Fruit fly (Drosophila melanogaster) whole organism, prepupa: ENCODE results near the gene CG33268.

Source experiments
- CG10631 ChIP-seq: fragments of 200-800 bp; sonication (Bioruptor generic); optimal IDR thresholded peaks from 2 replicates; lab custom pipeline; 2016; ENCODE audit warnings: missing biosample characterization, missing genetic modification characterization
- CG10669 ChIP-seq: fragments of 200-800 bp; sonication (Bioruptor generic); optimal IDR thresholded peaks from 3 replicates; lab custom pipeline; 2018; ENCODE audit warnings: missing biosample characterization, mild to moderate bottlenecking, missing genetic modification characterization, moderate library complexity
- CG11294 ChIP-seq: fragments of 200-800 bp; sonication (Bioruptor generic); IDR thresholded peaks from 2 replicates; pipeline ENCODE4 v1.3.6; 2022; ENCODE audit warnings: missing biosample characterization, missing genetic modification characterization
- CG11762 ChIP-seq: fragments of 200-800 bp; sonication (Bioruptor generic); optimal IDR thresholded peaks from 3 replicates; lab custom pipeline; 2016; ENCODE audit warnings: missing biosample characterization, missing genetic modification characterization; ENCODE audit not compliant: insufficient read depth
- CG11902 ChIP-seq: fragments of 200-800 bp; sonication (Bioruptor generic); optimal IDR thresholded peaks from 3 replicates; lab custom pipeline; 2016; ENCODE audit warnings: missing biosample characterization, missing genetic modification characterization
- CG15336 ChIP-seq: fragments of 200-800 bp; sonication (Bioruptor generic); IDR thresholded peaks from 2 replicates; pipeline ENCODE4 v1.3.6; 2022; ENCODE audit warnings: missing biosample characterization, missing genetic modification characterization
- CG1621 ChIP-seq: fragments of 200-800 bp; sonication (Bioruptor generic); optimal IDR thresholded peaks from 3 replicates; lab custom pipeline; 2018; ENCODE audit warnings: missing biosample characterization, mild to moderate bottlenecking, missing genetic modification characterization
- CG3032 ChIP-seq: fragments of 200-800 bp; optimal IDR thresholded peaks from 2 replicates; lab custom pipeline; 2019; ENCODE audit warnings: missing biosample characterization, mild to moderate bottlenecking, missing genetic modification characterization, moderate library complexity
- CG31627 ChIP-seq: fragments of 200-800 bp; sonication (Bioruptor generic); optimal IDR thresholded peaks from 3 replicates; lab custom pipeline; 2016; ENCODE audit warnings: missing biosample characterization, missing genetic modification characterization
- CG32006 ChIP-seq: fragments of 200-800 bp; sonication (Bioruptor generic); optimal IDR thresholded peaks from 3 replicates; lab custom pipeline; 2017; ENCODE audit warnings: missing biosample characterization, mild to moderate bottlenecking, missing genetic modification characterization
- CG4318 ChIP-seq: fragments of 200-800 bp; sonication (Bioruptor generic); optimal IDR thresholded peaks from 3 replicates; lab custom pipeline; 2017; ENCODE audit warnings: missing biosample characterization, mild to moderate bottlenecking, missing genetic modification characterization
- CG6163 ChIP-seq: fragments of 200-800 bp; sonication (Bioruptor generic); IDR thresholded peaks from 3 replicates; pipeline ENCODE4 v1.3.6; 2022; ENCODE audit warnings: missing biosample characterization, missing genetic modification characterization
- CG6808 ChIP-seq: fragments of 200-800 bp; sonication (Bioruptor generic); optimal IDR thresholded peaks from 3 replicates; lab custom pipeline; 2017; ENCODE audit warnings: missing biosample characterization, missing genetic modification characterization, mild to moderate bottlenecking, moderate library complexity, missing genetic modification reagents
- CG6854 ChIP-seq: fragments of 200-800 bp; sonication (Bioruptor generic); optimal IDR thresholded peaks from 2 replicates; lab custom pipeline; 2017; ENCODE audit warnings: missing biosample characterization, mild to moderate bottlenecking, missing genetic modification characterization
- CG7368 ChIP-seq: fragments of 200-800 bp; sonication (Bioruptor generic); optimal IDR thresholded peaks from 3 replicates; lab custom pipeline; 2016; ENCODE audit warnings: missing biosample characterization, missing genetic modification characterization
- CG8119 ChIP-seq: fragments of 200-800 bp; sonication (Bioruptor generic); IDR thresholded peaks from 3 replicates; pipeline ENCODE4 v1.3.6; 2022; ENCODE audit warnings: missing biosample characterization, missing genetic modification characterization
- CG8632 ChIP-seq: fragments of 200-800 bp; sonication (Bioruptor generic); optimal IDR thresholded peaks from 3 replicates; lab custom pipeline; 2016; ENCODE audit warnings: missing biosample characterization, missing genetic modification characterization
- CG9139 ChIP-seq: fragments of 200-800 bp; sonication (Bioruptor generic); optimal IDR thresholded peaks from 3 replicates; lab custom pipeline; 2017; ENCODE audit warnings: missing biosample characterization, mild to moderate bottlenecking, missing genetic modification characterization
- Eip78C ChIP-seq: fragments of 200-800 bp; sonication (Bioruptor generic); peaks from one replicate; lab custom pipeline; 2016; ENCODE audit warnings: missing biosample characterization, missing genetic modification characterization
- Eip93F ChIP-seq: fragments of 200-800 bp; sonication (Bioruptor generic); optimal IDR thresholded peaks from 2 replicates; lab custom pipeline; 2016; ENCODE audit warnings: missing biosample characterization, mild to moderate bottlenecking, missing genetic modification characterization
- Ets21C ChIP-seq: fragments of 200-800 bp; sonication (Bioruptor generic); optimal IDR thresholded peaks from 3 replicates; lab custom pipeline; 2016; ENCODE audit warnings: missing biosample characterization, missing genetic modification characterization
- Ets96B ChIP-seq: fragments of 200-800 bp; optimal IDR thresholded peaks from 2 replicates; lab custom pipeline; 2019; ENCODE audit warnings: missing biosample characterization, mild to moderate bottlenecking, missing genetic modification characterization, moderate library complexity
- Gug ChIP-seq: fragments of 200-800 bp; sonication (Bioruptor generic); IDR thresholded peaks from 2 replicates; pipeline ENCODE4 v1.3.6; 2022; ENCODE audit warnings: missing biosample characterization, missing genetic modification characterization
- Hr38 ChIP-seq: sonication (Bioruptor generic); optimal IDR thresholded peaks from 2 replicates; lab custom pipeline; 2016; ENCODE audit warnings: missing biosample characterization, missing genetic modification characterization
- Hr39 ChIP-seq: fragments of 200-800 bp; sonication (Bioruptor generic); optimal IDR thresholded peaks from 2 replicates; lab custom pipeline; 2016; ENCODE audit warnings: missing biosample characterization, missing genetic modification characterization
- Hr4 ChIP-seq: fragments of 200-800 bp; sonication (Bioruptor generic); optimal IDR thresholded peaks from 3 replicates; lab custom pipeline; 2016; ENCODE audit warnings: missing biosample characterization, missing genetic modification characterization
- Lpt ChIP-seq: fragments of 200-800 bp; sonication (Bioruptor generic); optimal IDR thresholded peaks from 3 replicates; lab custom pipeline; 2016; ENCODE audit warnings: missing biosample characterization, missing genetic modification characterization
- Met ChIP-seq: fragments of 200-800 bp; sonication (Bioruptor generic); optimal IDR thresholded peaks from 3 replicates; lab custom pipeline; 2016; ENCODE audit warnings: missing biosample characterization, missing genetic modification characterization
- OdsH ChIP-seq: fragments of 200-800 bp; sonication (Bioruptor generic); optimal IDR thresholded peaks from 3 replicates; lab custom pipeline; 2016; ENCODE audit warnings: missing biosample characterization, missing genetic modification characterization
- Smox ChIP-seq: fragments of 200-800 bp; sonication (Bioruptor generic); optimal IDR thresholded peaks from 3 replicates; lab custom pipeline; 2016; ENCODE audit warnings: missing biosample characterization, missing genetic modification characterization
- Sox102F ChIP-seq: fragments of 200-800 bp; sonication (Bioruptor generic); optimal IDR thresholded peaks from 2 replicates; lab custom pipeline; 2016; ENCODE audit warnings: missing biosample characterization, mild to moderate bottlenecking, missing genetic modification characterization
- Sox15 ChIP-seq: fragments of 200-800 bp; sonication (Bioruptor generic); optimal IDR thresholded peaks from 3 replicates; lab custom pipeline; 2016; ENCODE audit warnings: missing biosample characterization, missing genetic modification characterization
- achi ChIP-seq: fragments of 200-800 bp; sonication (Bioruptor generic); optimal IDR thresholded peaks from 3 replicates; lab custom pipeline; 2016; ENCODE audit warnings: missing biosample characterization, missing genetic modification characterization
- acj6 ChIP-seq: fragments of 200-800 bp; sonication (Bioruptor generic); optimal IDR thresholded peaks from 3 replicates; lab custom pipeline; 2016; ENCODE audit warnings: missing biosample characterization, missing genetic modification characterization
- dac ChIP-seq: fragments of 200-800 bp; sonication (Bioruptor generic); optimal IDR thresholded peaks from 2 replicates; lab custom pipeline; 2017; ENCODE audit warnings: missing biosample characterization, mild to moderate bottlenecking, missing genetic modification characterization
- dsx ChIP-seq: fragments of 200-800 bp; optimal IDR thresholded peaks from 3 replicates; lab custom pipeline; 2019; ENCODE audit warnings: missing biosample characterization, mild to moderate bottlenecking, missing genetic modification characterization, moderate library complexity; ENCODE audit not compliant: poor library complexity, severe bottlenecking
- eg ChIP-seq: fragments of 200-800 bp; sonication (Bioruptor generic); IDR thresholded peaks from 3 replicates; pipeline ENCODE4 v1.3.6; 2022; ENCODE audit warnings: missing biosample characterization, missing genetic modification characterization
- esn ChIP-seq: fragments of 200-800 bp; sonication (Bioruptor generic); optimal IDR thresholded peaks from 2 replicates; lab custom pipeline; 2016; ENCODE audit warnings: missing biosample characterization, mild to moderate bottlenecking, missing genetic modification characterization, moderate library complexity
- fd59A ChIP-seq: fragments of 200-800 bp; sonication (Bioruptor generic); optimal IDR thresholded peaks from 2 replicates; lab custom pipeline; 2017; ENCODE audit warnings: missing biosample characterization, mild to moderate bottlenecking, missing genetic modification characterization, missing genetic modification reagents
- fd85E ChIP-seq: fragments of 200-800 bp; sonication (Bioruptor generic); optimal IDR thresholded peaks from 3 replicates; lab custom pipeline; 2016; ENCODE audit warnings: missing biosample characterization, missing genetic modification characterization
- fkh ChIP-seq: fragments of 200-800 bp; sonication (Bioruptor generic); optimal IDR thresholded peaks from 3 replicates; lab custom pipeline; 2017; ENCODE audit warnings: missing biosample characterization, mild to moderate bottlenecking, missing genetic modification characterization, moderate library complexity
- lz ChIP-seq: fragments of 200-800 bp; sonication (Bioruptor generic); optimal IDR thresholded peaks from 3 replicates; lab custom pipeline; 2016; ENCODE audit warnings: missing biosample characterization, missing genetic modification characterization
- pdm3 ChIP-seq: fragments of 200-800 bp; sonication (Bioruptor generic); optimal IDR thresholded peaks from 3 replicates; lab custom pipeline; 2016; ENCODE audit warnings: missing biosample characterization, missing genetic modification characterization
- salr ChIP-seq, 2 experiments: fragments of 200-800 bp; sonication (Bioruptor generic); optimal IDR thresholded peaks; 3 replicates each; lab custom pipeline; 2016 to 2018; ENCODE audit warnings: missing biosample characterization in 2 of 2, missing genetic modification characterization in 2 of 2, mild to moderate bottlenecking in 1 of 2
- spab ChIP-seq: fragments of 200-800 bp; sonication (Bioruptor generic); optimal IDR thresholded peaks from 2 replicates; lab custom pipeline; 2017; ENCODE audit warnings: missing biosample characterization, mild to moderate bottlenecking, missing genetic modification characterization, missing genetic modification reagents
- topi ChIP-seq: fragments of 200-800 bp; sonication (Bioruptor generic); optimal IDR thresholded peaks from 3 replicates; lab custom pipeline; 2016; ENCODE audit warnings: missing biosample characterization, missing genetic modification characterization
- vri ChIP-seq: fragments of 200-800 bp; sonication (Bioruptor generic); optimal IDR thresholded peaks from 3 replicates; lab custom pipeline; 2016; ENCODE audit warnings: missing biosample characterization, mild to moderate bottlenecking, missing genetic modification characterization

CG33268 gene

dm6 chr3L:11563972-11564533 lies 27.0 kb downstream of the CG33268 start, which contains the start of the genes CG46412 and CG33267:
TSS of gene CG46412 (minus strand) at chr3L:11564072.
TSS of gene CG33267 (plus strand) at chr3L:11564483.
- TF ChIP-seq CG8119 (no peak), CG31627 (no peak), Ets21C (GFP tag; lab: Kevin White, UChicago) (no peak), CG6854 (GFP tag; lab: Kevin White, UChicago) (no peak)

dm6 chr3L:11561946-11562760 lies 28.9 kb downstream of the CG33268 start, which contains the start of the genes CG7394 and Mob2:
TSS of gene CG7394 (plus strand) at chr3L:11561996.
TSS of gene Mob2 (minus strand) at chr3L:11562233.
- TF ChIP-seq dac (GFP tag; lab: Kevin White, UChicago) = peak; percentile 48
- TF ChIP-seq pdm3 (GFP tag; lab: Kevin White, UChicago) = peak; percentile 92
- peak; percentile 91 for TF ChIP-seq eg (GFP tag; lab: Robert Waterston, UW)
- peak; percentile 53 for TF ChIP-seq Hr38
- peak; percentile 78 for TF ChIP-seq CG4318
- peak; percentile 92 for TF ChIP-seq OdsH (GFP tag; lab: Kevin White, UChicago)
- TF ChIP-seq Eip93F = peak; percentile 56
- peak; percentile 86 for TF ChIP-seq fkh
- peak; percentile 93 for TF ChIP-seq Hr4
- TF ChIP-seq achi (GFP tag; lab: Kevin White, UChicago) = peak; percentile 93
- no peak for TF ChIP-seq CG6854 (GFP tag; lab: Kevin White, UChicago)
- peak; percentile 73 to 85 for TF ChIP-seq salr (GFP tag; optimal IDR thresholded peaks at IDR 0.05; lab: Kevin White, UChicago)
- TF ChIP-seq CG9139 (GFP tag; lab: Kevin White, UChicago) = no peak
- peak; percentile 83 for TF ChIP-seq CG10669 (GFP tag; lab: Kevin White, UChicago)
- peak; percentile 92 for TF ChIP-seq esn (GFP tag; lab: Kevin White, UChicago)
- TF ChIP-seq Smox (GFP tag; lab: Kevin White, UChicago) = peak; percentile 92
- TF ChIP-seq spab (GFP tag; lab: Kevin White, UChicago) = peak; percentile 40
- peak; percentile 72 for TF ChIP-seq Ets21C (GFP tag; lab: Kevin White, UChicago)
- peak; percentile 88 for TF ChIP-seq CG8632 (GFP tag; lab: Kevin White, UChicago)
- peak; percentile 63 for TF ChIP-seq fd85E (GFP tag; lab: Kevin White, UChicago)
- peak; percentile 87 for TF ChIP-seq topi
- TF ChIP-seq CG7368 (GFP tag; lab: Kevin White, UChicago) = peak; percentile 88
- TF ChIP-seq CG11902 (GFP tag; lab: Kevin White, UChicago) = peak; percentile 78
- peak; percentile 91 for TF ChIP-seq Met (GFP tag; lab: Kevin White, UChicago)
- peak; percentile 49 for TF ChIP-seq CG1621 (tag; lab: Kevin White, UChicago)
- TF ChIP-seq CG6808 (GFP tag; lab: Kevin White, UChicago) = peak; percentile 70
- peak; percentile 80 for TF ChIP-seq dsx
- peak; percentile 85 for TF ChIP-seq Ets96B
- TF ChIP-seq CG3032 (tag; lab: Kevin White, UChicago) = peak; percentile 80
- TF ChIP-seq CG31627 = peak; percentile 88
- TF ChIP-seq Sox102F (GFP tag; lab: Kevin White, UChicago) = peak; percentile 90
- TF ChIP-seq Lpt (GFP tag; lab: Kevin White, UChicago) = peak; percentile 60
- peak; percentile 94 for TF ChIP-seq CG6163 (GFP tag; lab: Robert Waterston, UW)
- peak; percentile 84 for TF ChIP-seq CG32006
- peak; percentile 87 for TF ChIP-seq Gug (GFP tag; lab: Robert Waterston, UW)
- peak; percentile 81 for TF ChIP-seq Sox15
- TF ChIP-seq vri (GFP tag; lab: Kevin White, UChicago) = peak; percentile 91
- TF ChIP-seq CG11294 (GFP tag; lab: Robert Waterston, UW) = peak; percentile 77
- TF ChIP-seq fd59A (GFP tag; lab: Kevin White, UChicago) = peak; percentile 73
- peak; percentile 89 for TF ChIP-seq CG15336 (GFP tag; lab: Robert Waterston, UW)
- peak; percentile 88 for TF ChIP-seq Hr39 (GFP tag; lab: Kevin White, UChicago)
- TF ChIP-seq Eip78C (GFP tag; lab: Kevin White, UChicago) = peak; percentile 96
- peak; percentile 68 for TF ChIP-seq CG11762 (GFP tag; lab: Kevin White, UChicago)
- TF ChIP-seq CG10631 (GFP tag; lab: Kevin White, UChicago) = peak; percentile 89
- TF ChIP-seq lz (GFP tag; lab: Kevin White, UChicago) = peak; percentile 86
- TF ChIP-seq acj6 (GFP tag; lab: Kevin White, UChicago) = peak; percentile 91
